Fruit fly (Drosophila melanogaster): ENCODE data around the gene Inx7.

dm6 chrX:6973340-6973739 lies 20.1 kb downstream of the Inx7 start, which contains the start of gene CG3040:
- TF ChIP-seq CTCF (optimal IDR thresholded peaks at IDR 0.05) (peak in 1 of 2 experiments; percentile 37), CG8478 (optimal IDR thresholded peaks at IDR 0.05) (no peak)

Data from S2 (cell line).